Fruit fly (Drosophila melanogaster) whole organism, embryonic: ENCODE measurements around the gene Hacd1.

ENCODE experiments used
- B-H2 ChIP-seq: fragments of 200-800 bp; sonication (Bioruptor generic); optimal IDR thresholded peaks from 2 replicates; lab custom pipeline; 2018; ENCODE audit warnings: missing biosample characterization, mild to moderate bottlenecking, missing genetic modification characterization
- Bgb ChIP-seq: fragments of 200-800 bp; sonication (Bioruptor generic); IDR thresholded peaks from 2 replicates; pipeline ENCODE4 v1.3.6; 2022; ENCODE audit warnings: missing biosample characterization, missing genetic modification characterization; ENCODE audit not compliant: partially characterized antibody
- CG10431 ChIP-seq: fragments of 200-800 bp; sonication (Bioruptor generic); optimal IDR thresholded peaks from 3 replicates; lab custom pipeline; 2018; ENCODE audit warnings: missing biosample characterization, mild to moderate bottlenecking, missing genetic modification characterization
- CG11504 ChIP-seq: fragments of 200-800 bp; sonication (Bioruptor generic); optimal IDR thresholded peaks from 3 replicates; lab custom pipeline; 2019; ENCODE audit warnings: missing biosample characterization, mild to moderate bottlenecking, missing genetic modification characterization, moderate library complexity
- CG11696 ChIP-seq: fragments of 200-800 bp; sonication (Bioruptor generic); IDR thresholded peaks from 2 replicates; pipeline ENCODE4 v1.3.6; 2022; ENCODE audit warnings: missing biosample characterization, missing genetic modification characterization
- CG11723 ChIP-seq: fragments of 200-800 bp; sonication (Bioruptor generic); optimal IDR thresholded peaks from 2 replicates; lab custom pipeline; 2017; ENCODE audit warnings: missing biosample characterization, mild to moderate bottlenecking, missing genetic modification characterization
- CG13775 ChIP-seq: fragments of 200-800 bp; sonication (Bioruptor generic); optimal IDR thresholded peaks from 3 replicates; lab custom pipeline; 2017; ENCODE audit warnings: missing biosample characterization, mild to moderate bottlenecking, missing genetic modification characterization
- CG13894 ChIP-seq: fragments of 200-800 bp; sonication (Bioruptor generic); optimal IDR thresholded peaks from 3 replicates; lab custom pipeline; 2018; ENCODE audit warnings: missing biosample characterization, mild to moderate bottlenecking, missing genetic modification characterization, moderate library complexity
- CG14050 ChIP-seq: fragments of 200-800 bp; sonication (Bioruptor generic); IDR thresholded peaks from 3 replicates; pipeline ENCODE4 v1.3.6; 2022; ENCODE audit warnings: missing biosample characterization, missing genetic modification characterization
- CG14441 ChIP-seq: fragments of 200-800 bp; sonication (Bioruptor generic); IDR thresholded peaks from 2 replicates; pipeline ENCODE4 v1.3.6; 2022; ENCODE audit warnings: missing biosample characterization, missing genetic modification characterization
- CG18476 ChIP-seq: fragments of 200-800 bp; sonication (Bioruptor generic); optimal IDR thresholded peaks from 2 replicates; lab custom pipeline; 2016; ENCODE audit warnings: missing biosample characterization, mild to moderate bottlenecking, missing genetic modification characterization
- CG2199 ChIP-seq: fragments of 200-800 bp; sonication (Bioruptor generic); IDR thresholded peaks from 3 replicates; pipeline ENCODE4 v1.3.6; 2022; ENCODE audit warnings: missing biosample characterization, missing genetic modification characterization
- CG31224 ChIP-seq: fragments of 200-800 bp; sonication (Bioruptor generic); IDR thresholded peaks from 2 replicates; pipeline ENCODE4 v1.3.6; 2022; ENCODE audit warnings: missing biosample characterization, missing genetic modification characterization
- CG32532 ChIP-seq: fragments of 200-800 bp; sonication (Bioruptor generic); IDR thresholded peaks from 2 replicates; pipeline ENCODE4 v1.3.6; 2022; ENCODE audit warnings: missing biosample characterization, missing genetic modification characterization
- CG4360 ChIP-seq: fragments of 200-800 bp; sonication (Bioruptor generic); IDR thresholded peaks from 2 replicates; pipeline ENCODE4 v1.3.6; 2022; ENCODE audit warnings: missing biosample characterization, missing genetic modification characterization
- CG5953 ChIP-seq: fragments of 200-800 bp; sonication (Bioruptor generic); IDR thresholded peaks from 2 replicates; pipeline ENCODE4 v1.3.6; 2022; ENCODE audit warnings: missing biosample characterization, missing genetic modification characterization
- CG7928 ChIP-seq: fragments of 200-800 bp; sonication (Bioruptor generic); optimal IDR thresholded peaks from 2 replicates; lab custom pipeline; 2017; ENCODE audit warnings: missing biosample characterization, mild to moderate bottlenecking, missing genetic modification characterization
- CG8478 ChIP-seq: fragments of >200 bp; optimal IDR thresholded peaks from 2 replicates; lab custom pipeline; 2018
- D19B ChIP-seq: fragments of 200-800 bp; sonication (Bioruptor generic); optimal IDR thresholded peaks from 2 replicates; lab custom pipeline; 2017; ENCODE audit warnings: missing biosample characterization, mild to moderate bottlenecking, missing genetic modification characterization
- Hey ChIP-seq: fragments of 200-800 bp; sonication (Bioruptor generic); optimal IDR thresholded peaks from 3 replicates; lab custom pipeline; 2018; ENCODE audit warnings: missing biosample characterization, mild to moderate bottlenecking, missing genetic modification characterization
- Kr ChIP-seq: fragments of 200-800 bp; sonication (Bioruptor generic); optimal IDR thresholded peaks from 2 replicates; lab custom pipeline; 2017; ENCODE audit warnings: missing biosample characterization, mild to moderate bottlenecking, missing genetic modification characterization
- Lpt ChIP-seq: fragments of >200 bp; optimal IDR thresholded peaks from 2 replicates; lab custom pipeline; 2018; ENCODE audit warnings: missing biosample characterization, missing genetic modification characterization
- Mad ChIP-seq: fragments of 200-800 bp; sonication (Bioruptor generic); optimal IDR thresholded peaks from 2 replicates; lab custom pipeline; 2016; ENCODE audit warnings: missing biosample characterization, missing genetic modification characterization
- NfI ChIP-seq: fragments of 200-800 bp; sonication (Bioruptor generic); optimal IDR thresholded peaks from 3 replicates; lab custom pipeline; 2018; ENCODE audit warnings: missing biosample characterization, mild to moderate bottlenecking, missing genetic modification characterization, moderate library complexity
- Oaz ChIP-seq: fragments of 200-800 bp; sonication (Bioruptor generic); IDR thresholded peaks from 2 replicates; pipeline ENCODE4 v1.3.6; 2022; ENCODE audit warnings: missing biosample characterization, missing genetic modification characterization
- Rfx ChIP-seq: fragments of 200-800 bp; sonication (Bioruptor generic); IDR thresholded peaks from 2 replicates; pipeline ENCODE4 v1.3.6; 2022; ENCODE audit warnings: missing biosample characterization, missing genetic modification characterization
- Trl ChIP-seq, 3 experiments: fragments of >200 bp in 2 of 3; fragments of 200-800 bp in 1 of 3; sonication (Bioruptor generic) in 1 of 3; optimal IDR thresholded peaks; 2 replicates in 1 of 3; 3 replicates in 2 of 3; lab custom pipeline; 2016 to 2017; ENCODE audit warnings: missing biosample characterization in 1 of 3, missing genetic modification characterization in 1 of 3
- ac ChIP-seq: fragments of 200-800 bp; sonication (Bioruptor generic); optimal IDR thresholded peaks from 3 replicates; lab custom pipeline; 2017; ENCODE audit warnings: missing biosample characterization, mild to moderate bottlenecking, missing genetic modification characterization
- ash1 ChIP-seq: fragments of 200-800 bp; sonication (Bioruptor generic); optimal IDR thresholded peaks from 2 replicates; lab custom pipeline; 2018; ENCODE audit warnings: missing biosample characterization, mild to moderate bottlenecking, missing genetic modification characterization
- cad ChIP-seq: fragments of >200 bp; optimal IDR thresholded peaks from 2 replicates; lab custom pipeline; 2017; ENCODE audit warnings: missing biosample characterization, missing genetic modification characterization
- cg ChIP-seq: fragments of 200-800 bp; sonication (Bioruptor generic); optimal IDR thresholded peaks from 3 replicates; lab custom pipeline; 2019; ENCODE audit warnings: missing biosample characterization, mild to moderate bottlenecking, missing genetic modification characterization, moderate library complexity
- chinmo ChIP-seq: fragments of 200-800 bp; sonication (Bioruptor generic); IDR thresholded peaks from 4 replicates; pipeline ENCODE4 v1.3.6; 2022; ENCODE audit warnings: missing biosample characterization, missing genetic modification characterization; ENCODE audit not compliant: partially characterized antibody
- ci ChIP-seq: fragments of 200-800 bp; sonication (Bioruptor generic); IDR thresholded peaks from 3 replicates; pipeline ENCODE4 v1.3.6; 2022; ENCODE audit warnings: missing biosample characterization, missing genetic modification characterization
- croc ChIP-seq: fragments of 200-800 bp; sonication (Bioruptor generic); conservative IDR thresholded peaks from 3 replicates; pipeline ENCODE4 v1.3.6; 2022; ENCODE audit warnings: missing biosample characterization, missing genetic modification characterization
- dm ChIP-seq: fragments of 200-800 bp; sonication (Bioruptor generic); optimal IDR thresholded peaks from 3 replicates; lab custom pipeline; 2016; ENCODE audit warnings: missing biosample characterization, missing genetic modification characterization
- eyg ChIP-seq: fragments of 200-800 bp; sonication (Bioruptor generic); optimal IDR thresholded peaks from 3 replicates; lab custom pipeline; 2016; ENCODE audit warnings: missing biosample characterization, missing genetic modification characterization
- gce ChIP-seq: fragments of 200-800 bp; sonication (Bioruptor generic); IDR thresholded peaks from 3 replicates; pipeline ENCODE4 v1.3.6; 2022; ENCODE audit warnings: missing biosample characterization, missing genetic modification characterization
- gcm ChIP-seq: fragments of 200-800 bp; sonication (Bioruptor generic); optimal IDR thresholded peaks from 2 replicates; lab custom pipeline; 2019; ENCODE audit warnings: missing biosample characterization, mild to moderate bottlenecking, missing genetic modification characterization, moderate library complexity
- grn ChIP-seq: fragments of 200-800 bp; sonication (Bioruptor generic); optimal IDR thresholded peaks from 3 replicates; lab custom pipeline; 2017; ENCODE audit warnings: missing biosample characterization, missing genetic modification characterization
- kni ChIP-seq: fragments of 200-800 bp; sonication (Bioruptor generic); optimal IDR thresholded peaks from 3 replicates; lab custom pipeline; 2017; ENCODE audit warnings: mild to moderate bottlenecking, missing biosample characterization, missing genetic modification reagents, missing genetic modification characterization
- lilli ChIP-seq: fragments of 200-800 bp; sonication (Bioruptor generic); optimal IDR thresholded peaks from 3 replicates; lab custom pipeline; 2016; ENCODE audit warnings: missing biosample characterization, missing genetic modification characterization
- nom ChIP-seq: fragments of 200-800 bp; sonication (Bioruptor generic); optimal IDR thresholded peaks from 2 replicates; lab custom pipeline; 2017; ENCODE audit warnings: missing biosample characterization, missing genetic modification characterization, mild to moderate bottlenecking, moderate library complexity, missing genetic modification reagents
- odd ChIP-seq: fragments of 200-800 bp; sonication (Bioruptor generic); optimal IDR thresholded peaks from 2 replicates; lab custom pipeline; 2017; ENCODE audit warnings: missing biosample characterization, mild to moderate bottlenecking, missing genetic modification characterization
- pnt ChIP-seq: fragments of 200-800 bp; sonication (Bioruptor generic); optimal IDR thresholded peaks from 3 replicates; lab custom pipeline; 2016; ENCODE audit warnings: missing biosample characterization, missing genetic modification characterization
- pros ChIP-seq: fragments of 200-800 bp; sonication (Bioruptor generic); optimal IDR thresholded peaks from 3 replicates; lab custom pipeline; 2019; ENCODE audit warnings: missing biosample characterization, mild to moderate bottlenecking, missing genetic modification characterization, moderate library complexity
- sens ChIP-seq: fragments of 200-800 bp; sonication (Bioruptor generic); peaks from one replicate; lab custom pipeline; 2016; ENCODE audit warnings: missing biosample characterization, missing genetic modification characterization
- so ChIP-seq: fragments of 200-800 bp; sonication (Bioruptor generic); IDR thresholded peaks from 3 replicates; pipeline ENCODE4 v1.3.6; 2022; ENCODE audit warnings: missing biosample characterization, missing genetic modification characterization
- twi ChIP-seq: fragments of 200-800 bp; optimal IDR thresholded peaks from 2 replicates; lab custom pipeline; 2019; ENCODE audit warnings: missing biosample characterization, mild to moderate bottlenecking, missing genetic modification characterization, moderate library complexity
- zfh1 ChIP-seq: fragments of 200-800 bp; sonication (Bioruptor generic); IDR thresholded peaks from 3 replicates; pipeline ENCODE4 v1.3.6; 2022; ENCODE audit warnings: missing biosample characterization, missing genetic modification characterization

Gene Hacd1

DNA sequence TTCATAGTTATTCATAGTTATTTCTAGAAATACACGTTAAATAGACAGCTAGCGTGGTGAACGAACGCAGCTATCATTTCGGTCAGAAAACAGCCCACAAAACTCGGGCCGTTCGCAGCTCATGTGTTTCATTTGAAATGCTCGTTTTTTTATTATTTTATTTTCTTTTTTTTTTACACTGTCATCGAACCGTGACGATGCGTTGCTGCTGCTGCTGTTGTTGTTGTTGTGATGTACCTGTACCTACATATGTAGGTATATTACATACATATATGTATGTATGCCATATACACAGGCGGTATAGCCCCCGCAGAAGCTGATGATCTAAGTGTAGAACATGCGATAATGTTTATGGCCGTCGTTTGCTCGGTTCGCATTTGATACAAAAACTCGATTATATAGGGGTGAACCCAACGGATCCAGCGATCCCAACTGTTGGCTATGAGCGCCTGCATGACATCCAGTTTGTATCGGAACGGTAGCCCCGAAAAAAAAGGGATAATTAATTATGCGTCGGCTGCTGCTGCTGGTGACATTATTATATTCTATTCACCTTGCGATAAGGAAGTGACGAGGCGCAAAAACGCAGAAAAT, 28.8 kb downstream of the Hacd1 start:
- TF ChIP-seq so (GFP tag; lab: Robert Waterston, UW) (no peak), ac (no peak), gcm (GFP tag; lab: Kevin White, UChicago) (peak; percentile 77), CG31224 (peak; percentile 41; the same call in 1 of the 2 replicates), pros (GFP tag; lab: Kevin White, UChicago) (peak; percentile 11), CG10431 (GFP tag; lab: Kevin White, UChicago) (no peak), CG2199 (peak; percentile 91), cg (GFP tag; lab: Kevin White, UChicago) (peak; percentile 9), sens (GFP tag; lab: Kevin White, UChicago) (peak; percentile 44), B-H2 (GFP tag; lab: Kevin White, UChicago) (peak; percentile 5), chinmo (GFP tag; lab: Robert Waterston, UW) (0 out of 4 replicates have a peak, but pooled peaks have one; percentile 19), cad (GFP tag; lab: Kevin White, UChicago) (peak; percentile 31), Kr (GFP tag; lab: Kevin White, UChicago) (peak; percentile 6), pnt (GFP tag; lab: Kevin White, UChicago) (no peak), CG4360 (peak; percentile 85), CG13894 (tag; lab: Kevin White, UChicago) (peak; percentile 54), odd (GFP tag; lab: Kevin White, UChicago) (peak; percentile 23), Hey (no peak), kni (GFP tag; lab: Kevin White, UChicago) (no peak), CG13775 (no peak), grn (GFP tag; lab: Kevin White, UChicago) (peak; percentile 34)

DNA sequence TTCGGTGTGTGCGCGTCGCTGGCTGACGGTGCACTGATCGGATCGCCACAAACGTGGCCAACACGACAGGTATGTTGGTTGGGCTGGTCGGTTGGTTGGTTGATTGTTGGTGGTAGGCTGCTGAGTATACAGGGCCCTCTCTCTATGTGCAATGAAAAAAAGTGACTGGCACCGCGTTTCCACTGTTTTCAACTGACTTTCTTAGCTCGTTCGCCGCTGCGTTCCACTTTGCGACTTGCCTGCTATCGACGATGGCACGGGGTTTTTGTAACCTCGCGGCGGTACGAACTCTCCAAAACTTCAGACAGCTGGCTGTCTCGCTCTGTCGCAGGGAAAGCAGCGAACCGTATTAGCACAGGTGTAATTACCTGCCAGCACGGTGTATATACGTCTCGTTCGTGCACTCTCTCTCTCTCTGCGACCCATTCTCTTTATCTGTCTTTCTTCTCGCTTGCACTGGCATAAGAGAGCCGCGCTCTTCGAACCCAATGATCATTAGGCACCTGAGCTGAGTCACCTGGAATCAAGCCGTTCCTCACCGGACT, 31.1 kb downstream of the Hacd1 start:
- TF ChIP-seq ash1 (GFP tag; lab: Kevin White, UChicago) (no peak), lilli (GFP tag; lab: Kevin White, UChicago) (peak; percentile 34), CG14050 (no peak), CG5953 (GFP tag; lab: Robert Waterston, UW) (0 out of 2 replicates have a peak, but pooled peaks have one; percentile 52), croc (GFP tag; lab: Robert Waterston, UW) (no peak), Bgb (GFP tag; lab: Robert Waterston, UW) (peak; percentile 64), ci (GFP tag; lab: Robert Waterston, UW) (peak; percentile 77; the same call in 2 of the 3 replicates), D19B (GFP tag; lab: Kevin White, UChicago) (no peak), CG11723 (GFP tag; lab: Kevin White, UChicago) (no peak), Mad (GFP tag; lab: Kevin White, UChicago) (no peak), Oaz (GFP tag; lab: Robert Waterston, UW) (no peak), CG32532 (GFP tag; lab: Robert Waterston, UW) (peak; percentile 59), twi (tag; lab: Kevin White, UChicago) (no peak), Trl (optimal IDR thresholded peaks at IDR 0.05; lab: Kevin White, UChicago) (peak; percentile 88 to 94), Trl (GFP tag; optimal IDR thresholded peaks at IDR 0.05; lab: Kevin White, UChicago) (peak; percentile 55), dm (GFP tag; lab: Kevin White, UChicago) (peak; percentile 28), eyg (no peak), zfh1 (GFP tag; lab: Robert Waterston, UW) (peak; percentile 56; the same call in 1 of the 3 replicates), CG7928 (no peak), CG11696 (GFP tag; lab: Robert Waterston, UW) (0 out of 2 replicates have a peak, but pooled peaks have one; percentile 18), CG14441 (GFP tag; lab: Robert Waterston, UW) (0 out of 2 replicates have a peak, but pooled peaks have one; percentile 39), nom (GFP tag; lab: Kevin White, UChicago) (peak; percentile 27), Rfx (GFP tag; lab: Robert Waterston, UW) (peak; percentile 53), pros (GFP tag; lab: Kevin White, UChicago) (peak; percentile 62), cg (GFP tag; lab: Kevin White, UChicago) (peak; percentile 8), Lpt (no peak), CG8478 (lab: Kevin White, UChicago) (peak; percentile 92), CG2199 (peak; percentile 85; the same call in 2 of the 3 replicates), CG11504 (tag; lab: Kevin White, UChicago) (peak; percentile 16), gce (GFP tag; lab: Robert Waterston, UW) (no peak), NfI (GFP tag; lab: Kevin White, UChicago) (no peak), CG18476 (GFP tag; lab: Kevin White, UChicago) (no peak)
